Fruit fly (Drosophila melanogaster): ENCODE data around the gene Top2.
A peak's percentile ranks its signal among the peaks of the same experiment; 100 is the strongest.

The Top2 gene

dm6 chr2L:19453381-19453780, at the start of gene Top2 (continued):
- TF ChIP-seq CG13287 (GFP tag; IDR thresholded peaks at IDR 0.05; ENCODE audit: partially characterized antibody): peak; percentile 92
- peak; percentile 18 for TF ChIP-seq CG7271 (tag; optimal IDR thresholded peaks at IDR 0.05)
- no peak for TF ChIP-seq abd-A (tag; optimal IDR thresholded peaks at IDR 0.05)
- peak; percentile 55 for TF ChIP-seq grau (tag; optimal IDR thresholded peaks at IDR 0.05)
- TF ChIP-seq hkb (optimal IDR thresholded peaks at IDR 0.05): no peak
- TF ChIP-seq hkb (GFP tag; IDR thresholded peaks at IDR 0.05): peak; percentile 29; the same call in 1 of the 2 replicates
- no peak for TF ChIP-seq CG1602 (GFP tag; optimal IDR thresholded peaks at IDR 0.05)
- TF ChIP-seq Doc2 (GFP tag; IDR thresholded peaks at IDR 0.05): no peak
- TF ChIP-seq Adf1 (GFP tag; IDR thresholded peaks at IDR 0.05): peak; percentile 19; the same call in 1 of the 2 replicates
- TF ChIP-seq aop (GFP tag; IDR thresholded peaks at IDR 0.05): no peak
- TF ChIP-seq ftz-f1 (GFP tag; optimal IDR thresholded peaks at IDR 0.05): peak; percentile 65
- no peak for TF ChIP-seq CG8388 (GFP tag; optimal IDR thresholded peaks at IDR 0.05)
- TF ChIP-seq Atf6 (GFP tag; IDR thresholded peaks at IDR 0.05): no peak
- no peak for TF ChIP-seq CG6854 (GFP tag; optimal IDR thresholded peaks at IDR 0.05)
- peak; percentile 62 for TF ChIP-seq CG13624 (GFP tag; optimal IDR thresholded peaks at IDR 0.05)

DNA sequence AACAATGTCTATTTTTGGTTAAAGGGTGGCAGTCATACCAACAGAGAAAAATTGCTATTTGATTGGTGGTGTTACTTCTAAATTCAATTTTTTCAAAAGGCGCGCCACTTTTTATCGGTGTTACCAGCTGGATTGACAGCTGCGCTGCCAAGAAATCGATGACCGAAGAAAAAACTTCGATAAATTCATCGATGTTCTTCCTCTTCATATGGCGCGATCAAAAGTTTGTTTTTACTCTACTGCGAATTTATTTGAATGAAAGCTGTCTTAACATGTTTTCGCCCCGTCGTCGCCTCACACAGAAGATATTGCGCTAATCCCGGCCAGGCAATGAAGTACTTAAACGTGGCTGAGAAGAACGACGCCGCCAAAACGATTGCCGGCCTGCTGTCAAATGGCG, 44.7 kb upstream of the Top2 start, which contains the start of gene Top3alpha:
Gene Top3alpha, plus strand, starts transcription at position 186 of the 400 bp plus-strand sequence.
- TF ChIP-seq ro (GFP tag; IDR thresholded peaks at IDR 0.05) (no peak), CG6791 (GFP tag; IDR thresholded peaks at IDR 0.05; ENCODE audit: partially characterized antibody) (peak; percentile 68), CG14860 (GFP tag; IDR thresholded peaks at IDR 0.05; ENCODE audit: partially characterized antibody) (peak; percentile 57; the same call in 1 of the 3 replicates), ato (GFP tag; IDR thresholded peaks at IDR 0.05; ENCODE audit: partially characterized antibody) (peak; percentile 38; the same call in 1 of the 2 replicates), Dp (GFP tag; optimal IDR thresholded peaks at IDR 0.05) (peak; percentile 99), CG15479 (GFP tag; optimal IDR thresholded peaks at IDR 0.05) (no peak), crp (GFP tag; optimal IDR thresholded peaks at IDR 0.05) (peak; percentile 3 to 80), nerfin-1 (tag; optimal IDR thresholded peaks at IDR 0.05) (peak; percentile 14), cwo (GFP tag; optimal IDR thresholded peaks at IDR 0.05) (no peak), Ets97D (GFP tag; optimal IDR thresholded peaks at IDR 0.05) (peak; percentile 36), dati (GFP tag; IDR thresholded peaks at IDR 0.05) (no peak), nerfin-2 (GFP tag; IDR thresholded peaks at IDR 0.05; ENCODE audit: partially characterized antibody) (peak; percentile 56), wdn (GFP tag; IDR thresholded peaks at IDR 0.05) (no peak), CG16813 (GFP tag; IDR thresholded peaks at IDR 0.05; ENCODE audit: partially characterized antibody) (peak; percentile 64), CG8765 (GFP tag; IDR thresholded peaks at IDR 0.05) (no peak), zen2 (GFP tag; IDR thresholded peaks at IDR 0.05; ENCODE audit: partially characterized antibody) (peak; percentile 70), h (optimal IDR thresholded peaks at IDR 0.05) (no peak), ftz-f1 (GFP tag; optimal IDR thresholded peaks at IDR 0.05) (no peak), HmgD (GFP tag; optimal IDR thresholded peaks at IDR 0.05) (no peak), phol (tag; optimal IDR thresholded peaks at IDR 0.05) (peak; percentile 24), CG13287 (GFP tag; IDR thresholded peaks at IDR 0.05; ENCODE audit: partially characterized antibody) (peak; percentile 84), CG15514 (GFP tag; optimal IDR thresholded peaks at IDR 0.05) (peak; percentile 58), CG12155 (GFP tag; optimal IDR thresholded peaks at IDR 0.05) (no peak), MESR4 (GFP tag; optimal IDR thresholded peaks at IDR 0.05) (peak; percentile 7), CG10267 (tag; optimal IDR thresholded peaks at IDR 0.05) (peak; percentile 21), vnd (GFP tag; IDR thresholded peaks at IDR 0.05; ENCODE audit: partially characterized antibody) (peak; percentile 48), Lpt (GFP tag; optimal IDR thresholded peaks at IDR 0.05) (no peak), knrl (GFP tag; IDR thresholded peaks at IDR 0.05; ENCODE audit: partially characterized antibody) (peak; percentile 44; the same call in 2 of the 3 replicates), slbo (GFP tag; IDR thresholded peaks at IDR 0.05) (no peak), tna (GFP tag; IDR thresholded peaks at IDR 0.05; ENCODE audit: partially characterized antibody) (peak; percentile 73), CHES-1-like (GFP tag; optimal IDR thresholded peaks at IDR 0.05) (no peak), sob (GFP tag; IDR thresholded peaks at IDR 0.05) (no peak), stwl (tag; optimal IDR thresholded peaks at IDR 0.05) (peak; percentile 49), CG13894 (tag; optimal IDR thresholded peaks at IDR 0.05) (no peak), CG31224 (GFP tag; IDR thresholded peaks at IDR 0.05) (no peak), CkIIα-i1 (GFP tag; IDR thresholded peaks at IDR 0.05) (no peak)

Data from whole organism, embryonic.